Worm (Caenorhabditis elegans) whole organism, L4 larva: Measurements from ENCODE around the gene lin-25.

ENCODE experiments used
- jun-1 ChIP-seq: fragments of 150-350 bp; optimal IDR thresholded peaks from 2 replicates; lab custom pipeline; 2014; ENCODE audit warnings: missing biosample characterization, missing genetic modification reagents, missing genetic modification characterization
- lin-15B ChIP-seq: fragments of 150-350 bp; sonication (generic microtip); optimal IDR thresholded peaks from 3 replicates; lab custom pipeline; 2014; ENCODE audit warnings: missing biosample characterization, missing genetic modification characterization
- mdl-1 ChIP-seq, 2 experiments: fragments of 150-350 bp in 1 of 2; sonication (generic microtip) in 1 of 2; optimal IDR thresholded peaks; 2 replicates each; lab custom pipeline; 2014 to 2017; ENCODE audit warnings: missing biosample characterization in 2 of 2, missing genetic modification characterization in 2 of 2
- saeg-2 ChIP-seq: fragments of 200-800 bp; sonication (Bioruptor generic); IDR thresholded peaks from 2 replicates; pipeline ENCODE4 v1.3.6; 2022; ENCODE audit warnings: missing genetic modification reagents, missing genetic modification characterization, missing compliant biosample characterization
- unc-62 ChIP-seq, 3 experiments: fragments of 150-350 bp in 1 of 3; sonication (generic microtip); optimal IDR thresholded peaks in 2 of 3; peaks in 1 of 3; 1 replicate in 1 of 3; 2 replicates in 2 of 3; lab custom pipeline; 2014 to 2017; ENCODE audit warnings: missing biosample characterization in 3 of 3, missing genetic modification characterization in 3 of 3, missing genetic modification reagents in 3 of 3, missing genotype in 1 of 3

- no peak for TF ChIP-seq unc-62 (GFP tag; optimal IDR thresholded peaks at IDR 0.05 in 1 of 2; lab: Kevin White, UChicago)
- no peak for TF ChIP-seq unc-62 (tag; optimal IDR thresholded peaks at IDR 0.05; lab: Kevin White, UChicago)
- TF ChIP-seq mdl-1 (tag; optimal IDR thresholded peaks at IDR 0.05; lab: Kevin White, UChicago) = no peak
- no peak for TF ChIP-seq saeg-2 (GFP tag; lab: Robert Waterston, UW)
- TF ChIP-seq lin-15B = no peak
- TF ChIP-seq jun-1 = no peak
Observed at ce11 chrV:12644500-12644899, 5.2 kb upstream of the lin-25 start, which contains the start of gene F56H9.8.
